Fruit fly (Drosophila melanogaster): Measurements from ENCODE around the gene CG33654.

The CG33654 gene

dm6 chr3R:9551013-9551658, 31.9 kb downstream of the CG33654 start (continued):
- no peak for TF ChIP-seq CrebA (GFP tag; optimal IDR thresholded peaks at IDR 0.05; ENCODE audit: borderline replicate concordance)
- TF ChIP-seq lola (GFP tag; optimal IDR thresholded peaks at IDR 0.05): no peak
- peak; percentile 24 for TF ChIP-seq woc (GFP tag; optimal IDR thresholded peaks at IDR 0.05)
- TF ChIP-seq ey (GFP tag; optimal IDR thresholded peaks at IDR 0.05): peak; percentile 5

- TF ChIP-seq Dif (GFP tag; optimal IDR thresholded peaks at IDR 0.05; ENCODE audit: partially characterized antibody) (peak; percentile 100), Hr78 (GFP tag; optimal IDR thresholded peaks at IDR 0.05) (no peak), HLH106 (tag; optimal IDR thresholded peaks at IDR 0.05) (no peak), GATAd (GFP tag; optimal IDR thresholded peaks at IDR 0.05) (no peak), Hnf4 (GFP tag; optimal IDR thresholded peaks at IDR 0.05) (peak; percentile 70), brk (GFP tag; optimal IDR thresholded peaks at IDR 0.05) (peak; percentile 24), N (GFP tag; optimal IDR thresholded peaks at IDR 0.05) (peak; percentile 56), CG32264 (GFP tag; optimal IDR thresholded peaks at IDR 0.05) (peak; percentile 16), h (GFP tag; optimal IDR thresholded peaks at IDR 0.05) (peak; percentile 30), foxo (GFP tag; optimal IDR thresholded peaks at IDR 0.05) (no peak), sv (GFP tag; optimal IDR thresholded peaks at IDR 0.05) (no peak), Hr83 (GFP tag; optimal IDR thresholded peaks at IDR 0.05; ENCODE audit: poor library complexity, severe bottlenecking) (peak; percentile 91), CrebA (GFP tag; optimal IDR thresholded peaks at IDR 0.05; ENCODE audit: borderline replicate concordance) (no peak), Vsx2 (GFP tag; optimal IDR thresholded peaks at IDR 0.05; ENCODE audit: partially characterized antibody) (peak; percentile 98), Mio (GFP tag; optimal IDR thresholded peaks at IDR 0.05) (no peak), br (GFP tag; optimal IDR thresholded peaks at IDR 0.05) (peak; percentile 26), dl (GFP tag; optimal IDR thresholded peaks at IDR 0.05; ENCODE audit: insufficient read depth in 1 of 2, partially characterized antibody in 2 of 2) (peak; percentile 99), Abd-B (GFP tag; optimal IDR thresholded peaks at IDR 0.05) (no peak), OdsH (GFP tag; optimal IDR thresholded peaks at IDR 0.05) (peak; percentile 23), Rel (GFP tag; optimal IDR thresholded peaks at IDR 0.05) (peak; percentile 64), Rel (tag; optimal IDR thresholded peaks at IDR 0.05) (no peak), Jra (GFP tag; optimal IDR thresholded peaks at IDR 0.05) (peak; percentile 31), dmrt93B (GFP tag; optimal IDR thresholded peaks at IDR 0.05) (no peak), sage (GFP tag; optimal IDR thresholded peaks at IDR 0.05) (peak; percentile 66), rgr (GFP tag; optimal IDR thresholded peaks at IDR 0.05) (peak; percentile 10)
These were observed 32.6 kb downstream of the CG33654 start for dm6 chr3R:9550265-9551012.

- TF ChIP-seq Hnf4 (GFP tag; optimal IDR thresholded peaks at IDR 0.05) (no peak), sv (GFP tag; optimal IDR thresholded peaks at IDR 0.05) (no peak), dsf (GFP tag; optimal IDR thresholded peaks at IDR 0.05; ENCODE audit: borderline replicate concordance) (no peak), tai (GFP tag; optimal IDR thresholded peaks at IDR 0.05) (no peak), dmrt93B (GFP tag; optimal IDR thresholded peaks at IDR 0.05) (no peak), br (GFP tag; optimal IDR thresholded peaks at IDR 0.05) (no peak), jim (GFP tag; optimal IDR thresholded peaks at IDR 0.05) (no peak), Hr78 (GFP tag; optimal IDR thresholded peaks at IDR 0.05) (no peak), GATAd (GFP tag; optimal IDR thresholded peaks at IDR 0.05) (no peak), N (GFP tag; optimal IDR thresholded peaks at IDR 0.05) (no peak), pan (optimal IDR thresholded peaks at IDR 0.05) (no peak)
These were observed 34.3 kb downstream of the CG33654 start for dm6 chr3R:9548769-9549168.

dm6 chr3R:9546808-9547381, 36.1 kb downstream of the CG33654 start:
- TF ChIP-seq Vsx2 (GFP tag; optimal IDR thresholded peaks at IDR 0.05; ENCODE audit: partially characterized antibody) (no peak), CG9705 (GFP tag; optimal IDR thresholded peaks at IDR 0.05) (no peak), Dfd (GFP tag; optimal IDR thresholded peaks at IDR 0.05) (peak; percentile 82)

All from whole organism, wandering third instar larva.